Fruit fly (Drosophila melanogaster) whole organism, embryonic: ENCODE results near the gene CG13085.

Experiments
- Bgb ChIP-seq: fragments of 200-800 bp; sonication (Bioruptor generic); IDR thresholded peaks from 2 replicates; pipeline ENCODE4 v1.3.6; 2022; ENCODE audit warnings: missing biosample characterization, missing genetic modification characterization; ENCODE audit not compliant: partially characterized antibody
- CG11456 ChIP-seq: fragments of 200-800 bp; sonication (Bioruptor generic); IDR thresholded peaks from 3 replicates; pipeline ENCODE4 v1.3.6; 2022; ENCODE audit warnings: missing biosample characterization, missing genetic modification characterization
- CG11504 ChIP-seq: fragments of 200-800 bp; sonication (Bioruptor generic); optimal IDR thresholded peaks from 3 replicates; lab custom pipeline; 2019; ENCODE audit warnings: missing biosample characterization, mild to moderate bottlenecking, missing genetic modification characterization, moderate library complexity
- CG18619 ChIP-seq: fragments of 200-800 bp; sonication (Bioruptor generic); optimal IDR thresholded peaks from 3 replicates; lab custom pipeline; 2017; ENCODE audit warnings: missing biosample characterization, mild to moderate bottlenecking, missing genetic modification characterization
- CG2120 ChIP-seq: fragments of 200-800 bp; sonication (Bioruptor generic); optimal IDR thresholded peaks from 3 replicates; lab custom pipeline; 2016; ENCODE audit warnings: missing biosample characterization, missing genetic modification characterization
- CG2678 ChIP-seq: fragments of 200-800 bp; sonication (Bioruptor generic); optimal IDR thresholded peaks from 3 replicates; lab custom pipeline; 2019; ENCODE audit warnings: missing biosample characterization, mild to moderate bottlenecking, missing genetic modification characterization, moderate library complexity
- CG33213 ChIP-seq: fragments of 200-800 bp; sonication (Bioruptor generic); optimal IDR thresholded peaks from 3 replicates; lab custom pipeline; 2016; ENCODE audit warnings: missing biosample characterization, missing genetic modification characterization
- CG5245 ChIP-seq: fragments of 200-800 bp; sonication (Bioruptor generic); optimal IDR thresholded peaks from 3 replicates; lab custom pipeline; 2016; ENCODE audit warnings: missing biosample characterization, missing genetic modification characterization
- CG6791 ChIP-seq: fragments of 200-800 bp; sonication (Bioruptor generic); IDR thresholded peaks from 3 replicates; pipeline ENCODE4 v1.3.6; 2022; ENCODE audit warnings: missing biosample characterization, missing genetic modification characterization; ENCODE audit not compliant: partially characterized antibody
- CG6854 ChIP-seq: fragments of 200-800 bp; sonication (Bioruptor generic); optimal IDR thresholded peaks from 3 replicates; lab custom pipeline; 2017; ENCODE audit warnings: missing biosample characterization, mild to moderate bottlenecking, missing genetic modification characterization
- CG7271 ChIP-seq: fragments of 200-800 bp; sonication (Bioruptor generic); optimal IDR thresholded peaks from 2 replicates; lab custom pipeline; 2018; ENCODE audit warnings: missing biosample characterization, mild to moderate bottlenecking, missing genetic modification characterization, moderate library complexity
- CG8290 ChIP-seq, 3 experiments: fragments of 200-800 bp; sonication (Bioruptor generic); optimal IDR thresholded peaks; 2 replicates each; lab custom pipeline; 2016 to 2019; ENCODE audit warnings: missing biosample characterization in 3 of 3, missing genetic modification characterization in 3 of 3, mild to moderate bottlenecking in 2 of 3, moderate library complexity in 1 of 3
- Dad ChIP-seq: fragments of 200-800 bp; sonication (Bioruptor generic); optimal IDR thresholded peaks from 3 replicates; lab custom pipeline; 2016; ENCODE audit warnings: missing biosample characterization, missing genetic modification characterization
- Dfd ChIP-seq, 2 experiments: fragments of >200 bp; optimal IDR thresholded peaks; 2 replicates each; lab custom pipeline; 2017; ENCODE audit warnings: missing biosample characterization in 2 of 2, missing genetic modification characterization in 2 of 2
- Gsc ChIP-seq: fragments of 200-800 bp; sonication (Bioruptor generic); IDR thresholded peaks from 2 replicates; pipeline ENCODE4 v1.3.6; 2022; ENCODE audit warnings: missing biosample characterization, missing genetic modification characterization
- HLH54F ChIP-seq: fragments of 200-800 bp; sonication (Bioruptor generic); optimal IDR thresholded peaks from 3 replicates; lab custom pipeline; 2016; ENCODE audit warnings: missing biosample characterization, missing genetic modification characterization
- Hr3 ChIP-seq: fragments of 200-800 bp; sonication (Bioruptor generic); optimal IDR thresholded peaks from 3 replicates; lab custom pipeline; 2016; ENCODE audit warnings: missing biosample characterization, missing genetic modification characterization
- Hr39 ChIP-seq: fragments of >200 bp; optimal IDR thresholded peaks from 2 replicates; lab custom pipeline; 2017
- Hr51 ChIP-seq, 2 experiments: fragments of 200-800 bp; sonication (Bioruptor generic); optimal IDR thresholded peaks; 2 replicates in 1 of 2; 3 replicates in 1 of 2; lab custom pipeline; 2016 to 2018; ENCODE audit warnings: missing biosample characterization in 2 of 2, missing genetic modification characterization in 2 of 2, mild to moderate bottlenecking in 1 of 2, moderate library complexity in 1 of 2
- Lim3 ChIP-seq: fragments of 200-800 bp; sonication (Bioruptor generic); IDR thresholded peaks from 2 replicates; pipeline ENCODE4 v1.3.6; 2022; ENCODE audit warnings: missing biosample characterization, missing genetic modification characterization
- Mes4 ChIP-seq: fragments of 200-800 bp; sonication (Bioruptor generic); optimal IDR thresholded peaks from 2 replicates; lab custom pipeline; 2016; ENCODE audit warnings: missing biosample characterization, missing genetic modification characterization
- Nf-YA ChIP-seq: fragments of 200-800 bp; sonication (Bioruptor generic); IDR thresholded peaks from 2 replicates; pipeline ENCODE4 v1.3.6; 2022; ENCODE audit warnings: missing biosample characterization, missing genetic modification characterization
- Optix ChIP-seq: fragments of 200-800 bp; sonication (Bioruptor generic); IDR thresholded peaks from 3 replicates; pipeline ENCODE4 v1.3.6; 2022; ENCODE audit warnings: missing biosample characterization, missing genetic modification characterization
- Pdp1 ChIP-seq, 2 experiments: fragments of 200-800 bp; sonication (Bioruptor generic); optimal IDR thresholded peaks; 3 replicates each; lab custom pipeline; 2016; ENCODE audit warnings: missing biosample characterization in 2 of 2, missing genetic modification characterization in 2 of 2, mild to moderate bottlenecking in 1 of 2, moderate library complexity in 1 of 2
- Ptx1 ChIP-seq: fragments of 200-800 bp; sonication (Bioruptor generic); IDR thresholded peaks from 2 replicates; pipeline ENCODE4 v1.3.6; 2022; ENCODE audit warnings: missing biosample characterization, missing genetic modification characterization
- Vsx1 ChIP-seq: fragments of 200-800 bp; sonication (Bioruptor generic); optimal IDR thresholded peaks from 2 replicates; lab custom pipeline; 2017; ENCODE audit warnings: missing biosample characterization, mild to moderate bottlenecking, missing genetic modification characterization, missing genetic modification reagents
- Xbp1 ChIP-seq: fragments of 200-800 bp; sonication (Bioruptor generic); optimal IDR thresholded peaks from 3 replicates; lab custom pipeline; 2016; ENCODE audit warnings: missing biosample characterization, mild to moderate bottlenecking, missing genetic modification characterization
- al ChIP-seq: fragments of 200-800 bp; sonication (Bioruptor generic); IDR thresholded peaks from 2 replicates; pipeline ENCODE4 v1.3.6; 2022; ENCODE audit warnings: missing biosample characterization, missing genetic modification characterization
- ara ChIP-seq: fragments of 200-800 bp; sonication (Bioruptor generic); IDR thresholded peaks from 2 replicates; pipeline ENCODE4 v1.3.6; 2022; ENCODE audit warnings: missing biosample characterization, missing genetic modification characterization
- ato ChIP-seq: fragments of 200-800 bp; sonication (Bioruptor generic); IDR thresholded peaks from 2 replicates; pipeline ENCODE4 v1.3.6; 2022; ENCODE audit warnings: missing biosample characterization, missing genetic modification characterization; ENCODE audit not compliant: partially characterized antibody
- caup ChIP-seq: fragments of 200-800 bp; sonication (Bioruptor generic); optimal IDR thresholded peaks from 3 replicates; lab custom pipeline; 2017; ENCODE audit warnings: missing biosample characterization, mild to moderate bottlenecking, missing genetic modification characterization, moderate library complexity; ENCODE audit not compliant: severe bottlenecking
- crp ChIP-seq, 2 experiments: fragments of 200-800 bp; sonication (Bioruptor generic); optimal IDR thresholded peaks; 2 replicates in 1 of 2; 3 replicates in 1 of 2; lab custom pipeline; 2017; ENCODE audit warnings: missing biosample characterization in 2 of 2, missing genetic modification characterization in 2 of 2, mild to moderate bottlenecking in 1 of 2, moderate library complexity in 1 of 2
- dimm ChIP-seq: fragments of 200-800 bp; sonication (Bioruptor generic); IDR thresholded peaks from 2 replicates; pipeline ENCODE4 v1.3.6; 2022; ENCODE audit warnings: missing biosample characterization, missing genetic modification characterization
- disco-r ChIP-seq: fragments of 200-800 bp; sonication (Bioruptor generic); optimal IDR thresholded peaks from 2 replicates; lab custom pipeline; 2016; ENCODE audit warnings: missing biosample characterization, missing genetic modification characterization
- dpn ChIP-seq, 2 experiments: fragments of 200-800 bp; sonication (Bioruptor generic); optimal IDR thresholded peaks; 3 replicates each; lab custom pipeline; 2016; ENCODE audit warnings: missing biosample characterization in 2 of 2, missing genetic modification characterization in 2 of 2
- dysf ChIP-seq: fragments of 200-800 bp; sonication (Bioruptor generic); IDR thresholded peaks from 3 replicates; pipeline ENCODE4 v1.3.6; 2022; ENCODE audit warnings: missing biosample characterization, missing genetic modification characterization
- eyg ChIP-seq: fragments of 200-800 bp; sonication (Bioruptor generic); optimal IDR thresholded peaks from 3 replicates; lab custom pipeline; 2016; ENCODE audit warnings: missing biosample characterization, missing genetic modification characterization
- fd3F ChIP-seq: fragments of 200-800 bp; sonication (Bioruptor generic); optimal IDR thresholded peaks from 2 replicates; lab custom pipeline; 2018; ENCODE audit warnings: missing biosample characterization, mild to moderate bottlenecking, missing genetic modification characterization, moderate library complexity
- ftz-f1 ChIP-seq: fragments of 200-800 bp; sonication (Bioruptor generic); optimal IDR thresholded peaks from 2 replicates; lab custom pipeline; 2016; ENCODE audit warnings: missing biosample characterization, missing genetic modification characterization
- her ChIP-seq: fragments of 200-800 bp; sonication (Bioruptor generic); optimal IDR thresholded peaks from 2 replicates; lab custom pipeline; 2016; ENCODE audit warnings: missing biosample characterization, missing genetic modification characterization
- luna ChIP-seq: fragments of 200-800 bp; sonication (Bioruptor generic); optimal IDR thresholded peaks from 2 replicates; lab custom pipeline; 2016; ENCODE audit warnings: missing biosample characterization, missing genetic modification characterization
- maf-S ChIP-seq: fragments of 200-800 bp; sonication (Bioruptor generic); optimal IDR thresholded peaks from 2 replicates; lab custom pipeline; 2016; ENCODE audit warnings: missing biosample characterization, missing genetic modification characterization
- nmo ChIP-seq: fragments of 200-800 bp; sonication (Bioruptor generic); optimal IDR thresholded peaks from 2 replicates; lab custom pipeline; 2018; ENCODE audit warnings: missing biosample characterization, mild to moderate bottlenecking, missing genetic modification characterization, moderate library complexity
- oc ChIP-seq: fragments of 200-800 bp; sonication (Bioruptor generic); optimal IDR thresholded peaks from 2 replicates; lab custom pipeline; 2018; ENCODE audit warnings: missing biosample characterization, mild to moderate bottlenecking, missing genetic modification characterization, moderate library complexity
- pnt ChIP-seq: fragments of 200-800 bp; sonication (Bioruptor generic); optimal IDR thresholded peaks from 3 replicates; lab custom pipeline; 2016; ENCODE audit warnings: missing biosample characterization, missing genetic modification characterization
- pros ChIP-seq: fragments of 200-800 bp; sonication (Bioruptor generic); optimal IDR thresholded peaks from 3 replicates; lab custom pipeline; 2019; ENCODE audit warnings: missing biosample characterization, mild to moderate bottlenecking, missing genetic modification characterization, moderate library complexity
- sug ChIP-seq: fragments of 200-800 bp; optimal IDR thresholded peaks from 2 replicates; lab custom pipeline; 2019; ENCODE audit warnings: missing biosample characterization, mild to moderate bottlenecking, missing genetic modification characterization, moderate library complexity
- tap ChIP-seq: fragments of 200-800 bp; optimal IDR thresholded peaks from 3 replicates; lab custom pipeline; 2019; ENCODE audit warnings: missing biosample characterization, mild to moderate bottlenecking, missing genetic modification characterization, moderate library complexity
- wdn ChIP-seq: fragments of 200-800 bp; sonication (Bioruptor generic); IDR thresholded peaks from 2 replicates; pipeline ENCODE4 v1.3.6; 2022; ENCODE audit warnings: missing biosample characterization, missing genetic modification characterization
- wek ChIP-seq: fragments of 200-800 bp; sonication (Bioruptor generic); optimal IDR thresholded peaks from 3 replicates; lab custom pipeline; 2018; ENCODE audit warnings: missing biosample characterization, mild to moderate bottlenecking, missing genetic modification characterization, moderate library complexity
- zfh2 ChIP-seq: fragments of 200-800 bp; sonication (Bioruptor generic); optimal IDR thresholded peaks from 2 replicates; lab custom pipeline; 2016; ENCODE audit warnings: missing biosample characterization, missing genetic modification characterization

The CG13085 gene

dm6 chr2L:19415859-19416258 is 8.0 kb upstream of the CG13085 start (continued):
- TF ChIP-seq dpn (GFP tag; optimal IDR thresholded peaks at IDR 0.05; lab: Kevin White, UChicago) (no peak), Dfd (GFP tag; optimal IDR thresholded peaks at IDR 0.05; lab: Kevin White, UChicago) (no peak), pros (GFP tag; lab: Kevin White, UChicago) (no peak), pnt (no peak), CG6791 (GFP tag; lab: Robert Waterston, UW) (no peak), disco-r (GFP tag; lab: Kevin White, UChicago) (no peak), Dad (no peak), CG8290 (GFP tag; optimal IDR thresholded peaks at IDR 0.05; lab: Kevin White, UChicago) (no peak), CG8290 (tag; optimal IDR thresholded peaks at IDR 0.05; lab: Kevin White, UChicago) (peak in 1 of 2 experiments; percentile 17), ato (no peak), Hr3 (GFP tag; lab: Kevin White, UChicago) (no peak), Gsc (GFP tag; lab: Robert Waterston, UW) (no peak), CG6854 (no peak), Xbp1 (no peak), Pdp1 (GFP tag; optimal IDR thresholded peaks at IDR 0.05; lab: Kevin White, UChicago) (peak in 1 of 2 experiments; percentile 33), dimm (no peak), Mes4 (no peak), fd3F (GFP tag; lab: Kevin White, UChicago) (peak; percentile 46), Vsx1 (no peak), Hr51 (GFP tag; optimal IDR thresholded peaks at IDR 0.05; lab: Kevin White, UChicago) (peak in 1 of 2 experiments; percentile 21), CG18619 (GFP tag; lab: Kevin White, UChicago) (no peak), Optix (no peak), HLH54F (GFP tag; lab: Kevin White, UChicago) (peak; percentile 8), Hr39 (no peak), al (peak; percentile 63; the same call in 1 of the 2 replicates), Ptx1 (GFP tag; lab: Robert Waterston, UW) (no peak), CG7271 (tag; lab: Kevin White, UChicago) (no peak), Bgb (no peak), ara (GFP tag; lab: Robert Waterston, UW) (no peak), ftz-f1 (no peak), CG11504 (tag; lab: Kevin White, UChicago) (peak; percentile 10), wdn (GFP tag; lab: Robert Waterston, UW) (0 out of 2 replicates have a peak, but pooled peaks have one; percentile 16), crp (GFP tag; optimal IDR thresholded peaks at IDR 0.05; lab: Kevin White, UChicago) (no peak), dysf (GFP tag; lab: Robert Waterston, UW) (peak; percentile 67; the same call in 2 of the 3 replicates), sug (tag; lab: Kevin White, UChicago) (peak; percentile 15), caup (GFP tag; lab: Kevin White, UChicago) (peak; percentile 16), wek (GFP tag; lab: Kevin White, UChicago) (no peak), luna (no peak), tap (tag; lab: Kevin White, UChicago) (no peak), CG2120 (GFP tag; lab: Kevin White, UChicago) (peak; percentile 31), her (GFP tag; lab: Kevin White, UChicago) (no peak), CG11456 (GFP tag; lab: Robert Waterston, UW) (0 out of 3 replicates have a peak, but pooled peaks have one; percentile 41), Nf-YA (GFP tag; lab: Robert Waterston, UW) (no peak), Lim3 (GFP tag; lab: Robert Waterston, UW) (no peak), CG33213 (GFP tag; lab: Kevin White, UChicago) (no peak), oc (tag; lab: Kevin White, UChicago) (no peak), CG2678 (tag; lab: Kevin White, UChicago) (peak; percentile 40), zfh2 (GFP tag; lab: Kevin White, UChicago) (peak; percentile 16), CG5245 (GFP tag; lab: Kevin White, UChicago) (no peak), nmo (no peak), eyg (no peak), maf-S (GFP tag; lab: Kevin White, UChicago) (no peak)
